Worm (Caenorhabditis elegans): ENCODE results near the gene srxa-13.

Gene srxa-13

ce11 chrV:13931225-13931624 is 1.6 kb downstream of the srxa-13 start, which contains the start of gene C06B3.16:
Gene C06B3.16 (plus strand): TSS chrV:13931525.
- TF ChIP-seq ceh-28 (tag; optimal IDR thresholded peaks at IDR 0.05) (no peak), aha-1 (tag) (peak; percentile 18)

- no peak for TF ChIP-seq ceh-44 (GFP tag; IDR thresholded peaks at IDR 0.05)
- TF ChIP-seq aha-1 (tag), result peak; percentile 94
- TF ChIP-seq ctbp-1 (GFP tag; IDR thresholded peaks at IDR 0.05), result no peak
- TF ChIP-seq tra-1 (GFP tag; IDR thresholded peaks at IDR 0.05), result no peak
- TF ChIP-seq nhr-102 (tag; optimal IDR thresholded peaks at IDR 0.05), result no peak
- peak in 1 of 2 experiments; percentile 34 for TF ChIP-seq unc-62 (GFP tag; optimal IDR thresholded peaks at IDR 0.05 in 1 of 2)
- TF ChIP-seq unc-62 (tag; optimal IDR thresholded peaks at IDR 0.05), result no peak
Observed at ce11 chrV:13931952-13932351, 2.3 kb downstream of the srxa-13 start.

- no peak for TF ChIP-seq ceh-20 (GFP tag; IDR thresholded peaks at IDR 0.05)
- TF ChIP-seq spr-3 (GFP tag; optimal IDR thresholded peaks at IDR 0.05), result no peak
- TF ChIP-seq F49E8.2 (tag; optimal IDR thresholded peaks at IDR 0.05; ENCODE audit: borderline replicate concordance), result no peak
- no peak for TF ChIP-seq gei-8 (GFP tag; optimal IDR thresholded peaks at IDR 0.05)
- TF ChIP-seq hlh-30 (tag; optimal IDR thresholded peaks at IDR 0.05; ENCODE audit: insufficient read depth), result peak; percentile 7
- TF ChIP-seq mxl-3 (GFP tag; optimal IDR thresholded peaks at IDR 0.05), result no peak
- TF ChIP-seq nhr-41 (GFP tag; IDR thresholded peaks at IDR 0.05), result no peak
- TF ChIP-seq lim-7 (GFP tag; IDR thresholded peaks at IDR 0.05), result no peak
- no peak for TF ChIP-seq tra-1 (GFP tag; IDR thresholded peaks at IDR 0.05)
- no peak for TF ChIP-seq lin-15B (tag; optimal IDR thresholded peaks at IDR 0.05)
- peak; percentile 19 for TF ChIP-seq nhr-28 (tag; optimal IDR thresholded peaks at IDR 0.05)
- no peak for TF ChIP-seq zfp-3 (GFP tag; conservative IDR thresholded peaks at IDR 0.05)
Observed at ce11 chrV:13934545-13934944, 4.9 kb downstream of the srxa-13 start, which contains the start of gene R10D12.1. Gene R10D12.1 (minus strand): TSS chrV:13934645.

ce11 chrV:13935423-13935822 is 5.8 kb downstream of the srxa-13 start:
- TF ChIP-seq ceh-32 (tag; optimal IDR thresholded peaks at IDR 0.05; ENCODE audit: poor library complexity), result no peak
- no peak for TF ChIP-seq fkh-10 (GFP tag; optimal IDR thresholded peaks at IDR 0.05)
- TF ChIP-seq Y48G9A.11 (GFP tag; IDR thresholded peaks at IDR 0.05), result no peak
- no peak for TF ChIP-seq lsy-2 (tag; optimal IDR thresholded peaks at IDR 0.05)
- TF ChIP-seq nhr-237 (tag; optimal IDR thresholded peaks at IDR 0.05), result no peak
- TF ChIP-seq nhr-102 (tag; optimal IDR thresholded peaks at IDR 0.05), result no peak
- no peak for TF ChIP-seq egl-43 (GFP tag; IDR thresholded peaks at IDR 0.05)
- TF ChIP-seq T20F7.1 (GFP tag; optimal IDR thresholded peaks at IDR 0.05), result no peak
- TF ChIP-seq ceh-44 (GFP tag; IDR thresholded peaks at IDR 0.05), result no peak
- TF ChIP-seq lin-1 (GFP tag; IDR thresholded peaks at IDR 0.05), result no peak
- no peak for TF ChIP-seq hlh-30 (tag; optimal IDR thresholded peaks at IDR 0.05; ENCODE audit: insufficient read depth)
- no peak for TF ChIP-seq tra-1 (GFP tag; IDR thresholded peaks at IDR 0.05)
- TF ChIP-seq unc-130 (GFP tag; optimal IDR thresholded peaks at IDR 0.05), result no peak
- TF ChIP-seq nhr-41 (GFP tag; IDR thresholded peaks at IDR 0.05), result no peak
- no peak for TF ChIP-seq D1046.2 (GFP tag; IDR thresholded peaks at IDR 0.05)
- no peak for TF ChIP-seq zip-2 (tag; optimal IDR thresholded peaks at IDR 0.05)
- no peak for TF ChIP-seq dmd-6 (GFP tag; IDR thresholded peaks at IDR 0.05)

ce11 chrV:13936052-13936451 is 6.4 kb downstream of the srxa-13 start:
- TF ChIP-seq unc-39 (tag; optimal IDR thresholded peaks at IDR 0.05) (no peak), nhr-41 (GFP tag; IDR thresholded peaks at IDR 0.05) (no peak), nhr-28 (tag; optimal IDR thresholded peaks at IDR 0.05) (peak; percentile 33), mes-2 (tag; optimal IDR thresholded peaks at IDR 0.05; ENCODE audit: poor library complexity, severe bottlenecking) (no peak), hlh-11 (tag; optimal IDR thresholded peaks at IDR 0.05) (no peak), Y5F2A.4 (GFP tag; optimal IDR thresholded peaks at IDR 0.05) (no peak), Y75B8A.6 (GFP tag; IDR thresholded peaks at IDR 0.05) (no peak), hlh-30 (tag; optimal IDR thresholded peaks at IDR 0.05; ENCODE audit: insufficient read depth) (peak; percentile 70), aha-1 (tag) (peak; percentile 23), mdl-1 (tag; optimal IDR thresholded peaks at IDR 0.05) (peak in 1 of 2 experiments; percentile 44), nhr-102 (tag; optimal IDR thresholded peaks at IDR 0.05) (no peak)
